Worm (Caenorhabditis elegans): Measurements from ENCODE around the gene srsx-21.

ce11 chrV:9833900-9834299 lies 3.9 kb upstream of the srsx-21 start, which contains the start of gene sru-40:
- TF ChIP-seq ztf-11 (tag; optimal IDR thresholded peaks at IDR 0.05): no peak
- TF ChIP-seq lin-11 (tag; optimal IDR thresholded peaks at IDR 0.05): no peak
- TF ChIP-seq nhr-23 (tag; optimal IDR thresholded peaks at IDR 0.05): no peak
- no peak for TF ChIP-seq unc-62 (GFP tag; optimal IDR thresholded peaks at IDR 0.05)
- TF ChIP-seq nhr-12 (tag; optimal IDR thresholded peaks at IDR 0.05): no peak
- TF ChIP-seq fos-1 (tag; optimal IDR thresholded peaks at IDR 0.05): no peak
- TF ChIP-seq nhr-6 (tag; optimal IDR thresholded peaks at IDR 0.05): no peak
- TF ChIP-seq nhr-21 (tag; optimal IDR thresholded peaks at IDR 0.05): no peak
- no peak for TF ChIP-seq dmd-4 (tag; optimal IDR thresholded peaks at IDR 0.05)

Measured in whole organism, L2 larva.